Worm (Caenorhabditis elegans) whole organism, late embryonic: ENCODE results near the gene mig-17.
A peak's percentile ranks its signal among the peaks of the same experiment; 100 is the strongest.

Experiments used
- C38D4.7 ChIP-seq: fragments of 200-800 bp; sonication (Bioruptor generic); optimal IDR thresholded peaks from 2 replicates; lab custom pipeline; 2018; ENCODE audit warnings: mild to moderate bottlenecking, missing genetic modification characterization, moderate library complexity, missing compliant biosample characterization
- F13H6.1 ChIP-seq: sonication (generic microtip); optimal IDR thresholded peaks from 2 replicates; lab custom pipeline; 2016; ENCODE audit warnings: missing genetic modification characterization, missing compliant biosample characterization
- K09A11.1 ChIP-seq: sonication (generic microtip); optimal IDR thresholded peaks from 2 replicates; lab custom pipeline; 2017; ENCODE audit warnings: antibody characterized with exemption, mild to moderate bottlenecking, missing genetic modification characterization, missing compliant biosample characterization; ENCODE audit not compliant: insufficient read depth
- Y22D7AL.16 ChIP-seq: sonication (generic microtip); optimal IDR thresholded peaks from 2 replicates; lab custom pipeline; 2016; ENCODE audit warnings: missing genetic modification characterization, missing compliant biosample characterization
- ama-1 ChIP-seq: fragments of 150-350 bp; optimal IDR thresholded peaks from 2 replicates; lab custom pipeline; 2014
- ceh-14 ChIP-seq: sonication (generic microtip); optimal IDR thresholded peaks from 2 replicates; lab custom pipeline; 2016; ENCODE audit warnings: missing genotype, missing genetic modification characterization, missing compliant biosample characterization
- ceh-18 ChIP-seq: sonication (generic microtip); optimal IDR thresholded peaks from 2 replicates; lab custom pipeline; 2016; ENCODE audit warnings: missing genetic modification characterization, missing compliant biosample characterization
- ceh-2 ChIP-seq: sonication (generic microtip); optimal IDR thresholded peaks from 2 replicates; lab custom pipeline; 2016; ENCODE audit warnings: missing genotype, missing genetic modification characterization, missing compliant biosample characterization
- ceh-22 ChIP-seq: sonication (generic microtip); optimal IDR thresholded peaks from 2 replicates; lab custom pipeline; 2017; ENCODE audit warnings: missing biosample characterization, missing genetic modification characterization
- ceh-24 ChIP-seq: sonication (generic microtip); optimal IDR thresholded peaks from 2 replicates; lab custom pipeline; 2016; ENCODE audit warnings: mild to moderate bottlenecking, missing genetic modification characterization, missing compliant biosample characterization
- ceh-30 ChIP-seq: fragments of 150-350 bp; optimal IDR thresholded peaks from 2 replicates; lab custom pipeline; 2014; ENCODE audit warnings: missing biosample characterization, missing genetic modification characterization
- ceh-31 ChIP-seq: sonication (generic microtip); optimal IDR thresholded peaks from 2 replicates; lab custom pipeline; 2016; ENCODE audit warnings: missing genetic modification characterization, missing compliant biosample characterization
- ceh-34 ChIP-seq: sonication (generic microtip); optimal IDR thresholded peaks from 2 replicates; lab custom pipeline; 2016; ENCODE audit warnings: mild to moderate bottlenecking, missing genetic modification characterization, missing compliant biosample characterization
- ceh-45 ChIP-seq: fragments of 200-800 bp; sonication (Bioruptor generic); IDR thresholded peaks from 2 replicates; pipeline ENCODE4 v1.3.6; 2022; ENCODE audit warnings: missing genetic modification reagents, missing genetic modification characterization, missing compliant biosample characterization
- ceh-48 ChIP-seq: sonication (generic microtip); optimal IDR thresholded peaks from 2 replicates; lab custom pipeline; 2016; ENCODE audit warnings: missing genetic modification characterization, inconsistent platforms, missing compliant biosample characterization
- ceh-6 ChIP-seq: fragments of 200-800 bp; sonication (Bioruptor generic); optimal IDR thresholded peaks from 2 replicates; lab custom pipeline; 2018; ENCODE audit warnings: mild to moderate bottlenecking, missing genetic modification characterization, missing compliant biosample characterization
- ceh-9 ChIP-seq: sonication (generic microtip); optimal IDR thresholded peaks from 2 replicates; lab custom pipeline; 2016; ENCODE audit warnings: mild to moderate bottlenecking, missing genetic modification characterization, inconsistent platforms, missing compliant biosample characterization
- dve-1 ChIP-seq: sonication (generic microtip); optimal IDR thresholded peaks from 2 replicates; lab custom pipeline; 2017; ENCODE audit warnings: antibody characterized with exemption, mild to moderate bottlenecking, missing genetic modification characterization, missing compliant biosample characterization
- elt-2 ChIP-seq: sonication (generic microtip); optimal IDR thresholded peaks from 2 replicates; lab custom pipeline; 2016; ENCODE audit warnings: missing genetic modification reagents, missing genetic modification characterization, missing compliant biosample characterization
- ets-4 ChIP-seq: sonication (generic microtip); optimal IDR thresholded peaks from 2 replicates; lab custom pipeline; 2016; ENCODE audit warnings: missing genetic modification characterization, missing compliant biosample characterization
- fax-1 ChIP-seq: sonication (generic microtip); optimal IDR thresholded peaks from 2 replicates; lab custom pipeline; 2016; ENCODE audit warnings: missing genotype, missing genetic modification characterization, missing compliant biosample characterization
- fkh-10 ChIP-seq: fragments of 150-350 bp; optimal IDR thresholded peaks from 2 replicates; lab custom pipeline; 2014; ENCODE audit warnings: missing biosample characterization, missing genetic modification reagents, missing genetic modification characterization
- fkh-6 ChIP-seq: sonication (generic microtip); optimal IDR thresholded peaks from 2 replicates; lab custom pipeline; 2016; ENCODE audit warnings: missing genetic modification characterization, missing compliant biosample characterization
- gmeb-2 ChIP-seq: sonication (generic microtip); optimal IDR thresholded peaks from 2 replicates; lab custom pipeline; 2016; ENCODE audit warnings: missing genetic modification characterization, inconsistent platforms, missing compliant biosample characterization
- hlh-13 ChIP-seq: fragments of 200-800 bp; sonication (Bioruptor generic); optimal IDR thresholded peaks from 2 replicates; lab custom pipeline; 2018; ENCODE audit warnings: mild to moderate bottlenecking, missing genetic modification characterization, missing compliant biosample characterization
- hlh-15 ChIP-seq: sonication (generic microtip); optimal IDR thresholded peaks from 2 replicates; lab custom pipeline; 2016; ENCODE audit warnings: missing genetic modification characterization, missing compliant biosample characterization
- hlh-30 ChIP-seq: sonication (generic microtip); optimal IDR thresholded peaks from 2 replicates; lab custom pipeline; 2017; ENCODE audit warnings: antibody characterized with exemption, missing genetic modification characterization, missing compliant biosample characterization; ENCODE audit not compliant: insufficient read depth
- hlh-6 ChIP-seq: sonication (generic microtip); optimal IDR thresholded peaks from 2 replicates; lab custom pipeline; 2016; ENCODE audit warnings: missing genotype, missing genetic modification characterization, missing compliant biosample characterization
- hlh-8 ChIP-seq: sonication (generic microtip); optimal IDR thresholded peaks from 2 replicates; lab custom pipeline; 2016; ENCODE audit warnings: missing genotype, missing genetic modification characterization, missing compliant biosample characterization
- lim-6 ChIP-seq: sonication (generic microtip); optimal IDR thresholded peaks from 2 replicates; lab custom pipeline; 2016; ENCODE audit warnings: missing genetic modification characterization, missing compliant biosample characterization
- madf-2 ChIP-seq: sonication (generic microtip); optimal IDR thresholded peaks from 2 replicates; lab custom pipeline; 2017; ENCODE audit warnings: missing genetic modification characterization, missing compliant biosample characterization
- mec-3 ChIP-seq: sonication (generic microtip); optimal IDR thresholded peaks from 2 replicates; lab custom pipeline; 2016; ENCODE audit warnings: borderline replicate concordance, missing genetic modification characterization, missing compliant biosample characterization
- nfya-1 ChIP-seq: sonication (generic microtip); optimal IDR thresholded peaks from 2 replicates; lab custom pipeline; 2017; ENCODE audit warnings: missing genetic modification characterization, mild to moderate bottlenecking, missing compliant biosample characterization, antibody characterized with exemption, moderate library complexity
- nhr-11 ChIP-seq: fragments of 150-350 bp; optimal IDR thresholded peaks from 2 replicates; lab custom pipeline; 2014; ENCODE audit warnings: missing biosample characterization, missing genetic modification characterization
- nhr-232 ChIP-seq: sonication (generic microtip); optimal IDR thresholded peaks from 2 replicates; lab custom pipeline; 2016; ENCODE audit warnings: missing genetic modification characterization, missing compliant biosample characterization
- npax-4 ChIP-seq: sonication (generic microtip); optimal IDR thresholded peaks from 2 replicates; lab custom pipeline; 2016; ENCODE audit warnings: missing genetic modification characterization, missing compliant biosample characterization
- pat-9 ChIP-seq: fragments of 200-800 bp; sonication (Bioruptor generic); optimal IDR thresholded peaks from 2 replicates; lab custom pipeline; 2018; ENCODE audit warnings: mild to moderate bottlenecking, missing genetic modification characterization, moderate library complexity, missing compliant biosample characterization
- pax-1 ChIP-seq: fragments of 150-350 bp; optimal IDR thresholded peaks from 2 replicates; lab custom pipeline; 2014; ENCODE audit warnings: missing biosample characterization, missing genetic modification characterization
- pha-2 ChIP-seq: sonication (generic microtip); optimal IDR thresholded peaks from 2 replicates; lab custom pipeline; 2017; ENCODE audit warnings: mild to moderate bottlenecking, missing genetic modification characterization, missing compliant biosample characterization
- pha-4 ChIP-seq: fragments of 150-350 bp; optimal IDR thresholded peaks from 2 replicates; lab custom pipeline; 2018; ENCODE audit warnings: missing biosample characterization, missing genetic modification reagents, missing genetic modification characterization
- pqm-1 ChIP-seq: sonication (generic microtip); optimal IDR thresholded peaks from 2 replicates; lab custom pipeline; 2016; ENCODE audit warnings: missing genetic modification characterization, missing compliant biosample characterization
- pros-1 ChIP-seq: fragments of 150-350 bp; optimal IDR thresholded peaks from 2 replicates; lab custom pipeline; 2014; ENCODE audit warnings: missing biosample characterization, missing genetic modification reagents, missing genetic modification characterization
- ref-2 ChIP-seq: sonication (generic microtip); optimal IDR thresholded peaks from 2 replicates; lab custom pipeline; 2016; ENCODE audit warnings: missing genetic modification characterization, missing compliant biosample characterization
- rnt-1 ChIP-seq: sonication (generic microtip); optimal IDR thresholded peaks from 2 replicates; lab custom pipeline; 2016; ENCODE audit warnings: missing genetic modification characterization, missing compliant biosample characterization
- sdc-2 ChIP-seq: sonication (generic microtip); optimal IDR thresholded peaks from 2 replicates; lab custom pipeline; 2016; ENCODE audit warnings: missing genotype, missing genetic modification characterization, missing compliant biosample characterization
- sox-2 ChIP-seq: fragments of 200-800 bp; sonication (Bioruptor generic); IDR thresholded peaks from 2 replicates; pipeline ENCODE4 v1.3.6; 2022; ENCODE audit warnings: missing genetic modification reagents, missing genetic modification characterization, missing compliant biosample characterization
- sox-4 ChIP-seq: sonication (generic microtip); optimal IDR thresholded peaks from 2 replicates; lab custom pipeline; 2017; ENCODE audit warnings: mild to moderate bottlenecking, missing genetic modification characterization, inconsistent platforms, missing compliant biosample characterization
- syd-9 ChIP-seq: sonication (generic microtip); optimal IDR thresholded peaks from 2 replicates; lab custom pipeline; 2016; ENCODE audit warnings: mild to moderate bottlenecking, missing genetic modification characterization, moderate library complexity, missing compliant biosample characterization
- tbx-2 ChIP-seq: sonication (generic microtip); optimal IDR thresholded peaks from 2 replicates; lab custom pipeline; 2016; ENCODE audit warnings: missing genetic modification characterization, missing compliant biosample characterization
- tbx-7 ChIP-seq: sonication (generic microtip); optimal IDR thresholded peaks from 2 replicates; lab custom pipeline; 2016; ENCODE audit warnings: missing genotype, missing genetic modification characterization, missing compliant biosample characterization
- ttx-3 ChIP-seq: sonication (generic microtip); optimal IDR thresholded peaks from 2 replicates; lab custom pipeline; 2016; ENCODE audit warnings: missing genetic modification reagents, missing genetic modification characterization, missing compliant biosample characterization
- unc-3 ChIP-seq, 2 experiments: fragments of 200-800 bp in 1 of 2; sonication (Bioruptor generic) in 1 of 2; sonication (generic microtip) in 1 of 2; conservative IDR thresholded peaks in 1 of 2; optimal IDR thresholded peaks in 1 of 2; 2 replicates each; pipeline versions ENCODE4 v1.3.6 to Lab custom; 2016 to 2022; ENCODE audit warnings: missing compliant biosample characterization in 2 of 2, missing genetic modification characterization in 2 of 2, missing genetic modification reagents in 1 of 2
- unc-42 ChIP-seq: sonication (generic microtip); optimal IDR thresholded peaks from 2 replicates; lab custom pipeline; 2016; ENCODE audit warnings: missing genotype, missing genetic modification characterization, missing compliant biosample characterization
- zip-5 ChIP-seq: sonication (generic microtip); optimal IDR thresholded peaks from 2 replicates; lab custom pipeline; 2016; ENCODE audit warnings: missing genetic modification characterization, missing compliant biosample characterization

mig-17 gene

DNA sequence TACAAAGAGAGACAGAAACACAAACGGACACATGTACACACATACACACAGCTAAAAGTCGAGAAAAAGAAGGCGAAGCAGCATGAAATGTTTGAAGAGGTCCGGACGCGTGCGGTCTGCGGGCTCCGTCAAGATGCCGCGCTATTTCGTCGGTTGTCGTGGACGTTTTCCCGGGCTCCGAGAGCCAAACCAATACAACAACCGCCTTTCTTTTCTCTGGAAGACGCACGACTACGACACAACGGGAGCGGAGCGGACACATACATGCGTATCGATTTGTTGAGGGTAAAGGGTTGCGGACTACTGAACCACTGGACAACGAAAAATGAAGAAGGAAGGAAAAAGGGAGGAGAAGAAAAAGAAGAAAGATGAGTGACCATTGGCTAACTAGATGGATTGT lies 1.1 kb upstream of the mig-17 start:
- TF ChIP-seq Y22D7AL.16 (tag; lab: Kevin White, UChicago): no peak
- TF ChIP-seq lim-6: no peak
- no peak for TF ChIP-seq fkh-10 (GFP tag; lab: Kevin White, UChicago)
- no peak for TF ChIP-seq mec-3 (tag; lab: Kevin White, UChicago)
- no peak for TF ChIP-seq fax-1 (tag; lab: Kevin White, UChicago)
- no peak for TF ChIP-seq unc-3 (GFP tag; conservative IDR thresholded peaks at IDR 0.05; lab: Robert Waterston, UW)
- TF ChIP-seq unc-3 (tag; optimal IDR thresholded peaks at IDR 0.05; lab: Kevin White, UChicago): no peak
- TF ChIP-seq pros-1 (tag; lab: Kevin White, UChicago): no peak
- peak; percentile 39 for TF ChIP-seq ceh-34 (tag; lab: Kevin White, UChicago)
- TF ChIP-seq ceh-48 (tag; lab: Kevin White, UChicago): peak; percentile 89
- TF ChIP-seq nhr-11 (tag; lab: Kevin White, UChicago): no peak
- TF ChIP-seq ceh-14: peak; percentile 44
- TF ChIP-seq npax-4 (tag; lab: Kevin White, UChicago): no peak
- TF ChIP-seq tbx-2 (tag; lab: Kevin White, UChicago): peak; percentile 39
- TF ChIP-seq pha-4 (tag; lab: Kevin White, UChicago): no peak
- TF ChIP-seq ceh-31: peak; percentile 51
- no peak for TF ChIP-seq gmeb-2 (tag; lab: Kevin White, UChicago)
- no peak for TF ChIP-seq ceh-9
- TF ChIP-seq K09A11.1 (tag; lab: Kevin White, UChicago): no peak
- no peak for TF ChIP-seq ceh-22 (tag; lab: Kevin White, UChicago)
- TF ChIP-seq ceh-24 (tag; lab: Kevin White, UChicago): no peak
- TF ChIP-seq hlh-15 (tag; lab: Kevin White, UChicago): no peak
- no peak for TF ChIP-seq pat-9 (tag; lab: Kevin White, UChicago)
- no peak for TF ChIP-seq ets-4 (tag; lab: Kevin White, UChicago)
- no peak for TF ChIP-seq pax-1 (tag; lab: Kevin White, UChicago)
- TF ChIP-seq ceh-30: no peak
- no peak for TF ChIP-seq ceh-6 (GFP tag; lab: Kevin White, UChicago)
- peak; percentile 6 for TF ChIP-seq ceh-18 (tag; lab: Kevin White, UChicago)
- no peak for TF ChIP-seq dve-1 (tag; lab: Kevin White, UChicago)
- no peak for TF ChIP-seq ceh-45 (GFP tag; lab: Robert Waterston, UW)
- no peak for TF ChIP-seq syd-9 (tag; lab: Kevin White, UChicago)
- peak; percentile 40 for TF ChIP-seq unc-42
- TF ChIP-seq F13H6.1 (tag; lab: Kevin White, UChicago): peak; percentile 28
- TF ChIP-seq hlh-13 (GFP tag; lab: Kevin White, UChicago): no peak
- no peak for TF ChIP-seq C38D4.7 (GFP tag; lab: Kevin White, UChicago)
- no peak for TF ChIP-seq nhr-232 (tag; lab: Kevin White, UChicago)
- TF ChIP-seq elt-2: no peak
- TF ChIP-seq zip-5: no peak
- TF ChIP-seq ama-1: no peak
- TF ChIP-seq ref-2: peak; percentile 62
- TF ChIP-seq nfya-1 (tag; lab: Kevin White, UChicago): peak; percentile 69
- TF ChIP-seq hlh-8 (tag; lab: Kevin White, UChicago): no peak
- no peak for TF ChIP-seq pha-2 (tag; lab: Kevin White, UChicago)
- no peak for TF ChIP-seq madf-2 (tag; lab: Kevin White, UChicago)
- TF ChIP-seq ttx-3 (tag; lab: Kevin White, UChicago): no peak
- TF ChIP-seq ceh-2 (tag; lab: Kevin White, UChicago): no peak
- TF ChIP-seq hlh-6 (tag; lab: Kevin White, UChicago): no peak
- TF ChIP-seq sox-2 (GFP tag; lab: Robert Waterston, UW): no peak
- TF ChIP-seq fkh-6: no peak
- no peak for TF ChIP-seq rnt-1 (tag; lab: Kevin White, UChicago)
- TF ChIP-seq hlh-30: no peak
- no peak for TF ChIP-seq pqm-1 (tag; lab: Kevin White, UChicago)
- no peak for TF ChIP-seq sox-4 (tag; lab: Kevin White, UChicago)
- no peak for TF ChIP-seq tbx-7 (tag; lab: Kevin White, UChicago)
- peak; percentile 7 for TF ChIP-seq sdc-2 (tag; lab: Kevin White, UChicago)
